Worm (Caenorhabditis elegans) whole organism, early embryonic: ENCODE results near the gene K12H6.12.

Experiments used
- F13C5.2 ChIP-seq: sonication (generic microtip); optimal IDR thresholded peaks from 2 replicates; lab custom pipeline; 2017; ENCODE audit warnings: mild to moderate bottlenecking, missing genetic modification characterization, inconsistent platforms, missing compliant biosample characterization
- aly-1 ChIP-seq: sonication (generic microtip); optimal IDR thresholded peaks from 2 replicates; lab custom pipeline; 2016; ENCODE audit warnings: missing genetic modification characterization, missing compliant biosample characterization
- ama-1 ChIP-seq: fragments of 150-350 bp; optimal IDR thresholded peaks from 2 replicates; lab custom pipeline; 2014
- tbx-37 ChIP-seq: fragments of 200-800 bp; sonication (Bioruptor generic); conservative IDR thresholded peaks from 2 replicates; pipeline ENCODE4 v1.3.6; 2022; ENCODE audit warnings: missing genetic modification reagents, missing genetic modification characterization, missing compliant biosample characterization

- no peak for TF ChIP-seq F13C5.2 (tag; lab: Kevin White, UChicago)
- no peak for TF ChIP-seq aly-1
- TF ChIP-seq ama-1: no peak
- no peak for TF ChIP-seq tbx-37 (GFP tag; lab: Robert Waterston, UW)
Measured at ce11 chrII:2815444-2815843, 7.5 kb downstream of the K12H6.12 start, which contains the start of gene K12H6.2.
